Fruit fly (Drosophila melanogaster) whole organism, embryonic: Measurements from ENCODE around the gene beag.
A peak's percentile ranks its signal among the peaks of the same experiment; 100 is the strongest.

Experiments used
- B-H2 ChIP-seq: fragments of 200-800 bp; sonication (Bioruptor generic); optimal IDR thresholded peaks from 2 replicates; lab custom pipeline; 2018; ENCODE audit warnings: missing biosample characterization, mild to moderate bottlenecking, missing genetic modification characterization
- CG11723 ChIP-seq: fragments of 200-800 bp; sonication (Bioruptor generic); optimal IDR thresholded peaks from 2 replicates; lab custom pipeline; 2017; ENCODE audit warnings: missing biosample characterization, mild to moderate bottlenecking, missing genetic modification characterization
- CG12219 ChIP-seq: fragments of 200-800 bp; sonication (Bioruptor generic); optimal IDR thresholded peaks from 3 replicates; lab custom pipeline; 2018; ENCODE audit warnings: missing biosample characterization, mild to moderate bottlenecking, missing genetic modification characterization
- CG1233 ChIP-seq: fragments of 200-800 bp; sonication (Bioruptor generic); optimal IDR thresholded peaks from 4 replicates; lab custom pipeline; 2018; ENCODE audit warnings: missing biosample characterization, mild to moderate bottlenecking, missing genetic modification characterization
- CG14014 ChIP-seq: fragments of 200-800 bp; sonication (Bioruptor generic); IDR thresholded peaks from 2 replicates; pipeline ENCODE4 v1.3.6; 2022; ENCODE audit warnings: missing biosample characterization, missing genetic modification characterization
- CG16813 ChIP-seq: fragments of 200-800 bp; sonication (Bioruptor generic); IDR thresholded peaks from 3 replicates; pipeline ENCODE4 v1.3.6; 2022; ENCODE audit warnings: missing biosample characterization, missing genetic modification characterization; ENCODE audit not compliant: partially characterized antibody
- CG17361 ChIP-seq: fragments of 200-800 bp; sonication (Bioruptor generic); IDR thresholded peaks from 3 replicates; pipeline ENCODE4 v1.3.6; 2022; ENCODE audit warnings: missing biosample characterization, missing genetic modification characterization
- CG17612 ChIP-seq: fragments of 200-800 bp; sonication (Bioruptor generic); IDR thresholded peaks from 2 replicates; pipeline ENCODE4 v1.3.6; 2022; ENCODE audit warnings: missing biosample characterization, missing genetic modification characterization
- CG2120 ChIP-seq: fragments of 200-800 bp; sonication (Bioruptor generic); optimal IDR thresholded peaks from 3 replicates; lab custom pipeline; 2016; ENCODE audit warnings: missing biosample characterization, missing genetic modification characterization
- CG31365 ChIP-seq: fragments of 200-800 bp; sonication (Bioruptor generic); optimal IDR thresholded peaks from 2 replicates; lab custom pipeline; 2018; ENCODE audit warnings: missing biosample characterization, mild to moderate bottlenecking, missing genetic modification characterization
- CG32767 ChIP-seq: fragments of 200-800 bp; sonication (Bioruptor generic); IDR thresholded peaks from 2 replicates; pipeline ENCODE4 v1.3.6; 2022; ENCODE audit warnings: missing biosample characterization, missing genetic modification characterization
- CG42726 ChIP-seq: fragments of 200-800 bp; sonication (Bioruptor generic); IDR thresholded peaks from 2 replicates; pipeline ENCODE4 v1.3.6; 2022; ENCODE audit warnings: missing biosample characterization, missing genetic modification characterization; ENCODE audit not compliant: partially characterized antibody
- CG4328 ChIP-seq: fragments of 200-800 bp; sonication (Bioruptor generic); optimal IDR thresholded peaks from 3 replicates; lab custom pipeline; 2017; ENCODE audit warnings: missing biosample characterization, missing genetic modification reagents, missing genetic modification characterization
- CG4424 ChIP-seq: fragments of 200-800 bp; sonication (Bioruptor generic); optimal IDR thresholded peaks from 3 replicates; lab custom pipeline; 2016; ENCODE audit warnings: missing biosample characterization, missing genetic modification characterization
- CG4617 ChIP-seq: fragments of 200-800 bp; sonication (Bioruptor generic); optimal IDR thresholded peaks from 3 replicates; lab custom pipeline; 2016; ENCODE audit warnings: missing biosample characterization, missing genetic modification characterization, borderline replicate concordance
- CG6689 ChIP-seq: fragments of 200-800 bp; sonication (Bioruptor generic); IDR thresholded peaks from 2 replicates; pipeline ENCODE4 v1.3.6; 2022; ENCODE audit warnings: missing biosample characterization, missing genetic modification characterization
- CG8290 ChIP-seq, 3 experiments: fragments of 200-800 bp; sonication (Bioruptor generic); optimal IDR thresholded peaks; 2 replicates each; lab custom pipeline; 2016 to 2019; ENCODE audit warnings: missing biosample characterization in 3 of 3, missing genetic modification characterization in 3 of 3, mild to moderate bottlenecking in 2 of 3, moderate library complexity in 1 of 3
- Chrac-16 ChIP-seq: fragments of 200-800 bp; sonication (Bioruptor generic); optimal IDR thresholded peaks from 3 replicates; lab custom pipeline; 2016; ENCODE audit warnings: missing biosample characterization, missing genetic modification characterization
- Deaf1 ChIP-seq: fragments of 200-800 bp; optimal IDR thresholded peaks from 3 replicates; lab custom pipeline; 2019; ENCODE audit warnings: missing biosample characterization, mild to moderate bottlenecking, missing genetic modification characterization, moderate library complexity
- Dip2 ChIP-seq: fragments of 200-800 bp; sonication (Bioruptor generic); IDR thresholded peaks from 2 replicates; pipeline ENCODE4 v1.3.6; 2022; ENCODE audit warnings: missing biosample characterization, missing genetic modification characterization
- Doc2 ChIP-seq: fragments of 200-800 bp; sonication (Bioruptor generic); IDR thresholded peaks from 2 replicates; pipeline ENCODE4 v1.3.6; 2022; ENCODE audit warnings: missing biosample characterization, missing genetic modification characterization
- Dref ChIP-seq: fragments of 200-800 bp; sonication (Bioruptor generic); IDR thresholded peaks from 2 replicates; pipeline ENCODE4 v1.3.6; 2022; ENCODE audit warnings: missing biosample characterization, missing genetic modification characterization
- Drgx ChIP-seq: fragments of 200-800 bp; sonication (Bioruptor generic); IDR thresholded peaks from 2 replicates; pipeline ENCODE4 v1.3.6; 2022; ENCODE audit warnings: missing biosample characterization, missing genetic modification characterization
- E2f2 ChIP-seq: fragments of 200-800 bp; sonication (Bioruptor generic); IDR thresholded peaks from 2 replicates; pipeline ENCODE4 v1.3.6; 2022; ENCODE audit warnings: missing biosample characterization, missing genetic modification characterization
- Hand ChIP-seq: fragments of 200-800 bp; sonication (Bioruptor generic); optimal IDR thresholded peaks from 2 replicates; lab custom pipeline; 2017; ENCODE audit warnings: mild to moderate bottlenecking, missing biosample characterization, missing genetic modification reagents, missing genetic modification characterization
- Hr39 ChIP-seq: fragments of >200 bp; optimal IDR thresholded peaks from 2 replicates; lab custom pipeline; 2017
- Max ChIP-seq: fragments of 200-800 bp; sonication (Bioruptor generic); optimal IDR thresholded peaks from 2 replicates; lab custom pipeline; 2016; ENCODE audit warnings: missing biosample characterization, mild to moderate bottlenecking, missing genetic modification characterization
- NC2α ChIP-seq: fragments of 200-800 bp; sonication (Bioruptor generic); optimal IDR thresholded peaks from 2 replicates; lab custom pipeline; 2016; ENCODE audit warnings: missing biosample characterization, missing genetic modification characterization
- NC2β ChIP-seq: fragments of 200-800 bp; sonication (Bioruptor generic); optimal IDR thresholded peaks from 2 replicates; lab custom pipeline; 2016; ENCODE audit warnings: missing biosample characterization, missing genetic modification characterization
- Neu2 ChIP-seq: fragments of 200-800 bp; sonication (Bioruptor generic); optimal IDR thresholded peaks from 3 replicates; lab custom pipeline; 2016; ENCODE audit warnings: missing biosample characterization, missing genetic modification characterization, borderline replicate concordance
- Sry-β ChIP-seq: fragments of 200-800 bp; sonication (Bioruptor generic); optimal IDR thresholded peaks from 2 replicates; lab custom pipeline; 2018; ENCODE audit warnings: missing biosample characterization, mild to moderate bottlenecking, missing genetic modification characterization, moderate library complexity
- Xrp1 ChIP-seq: fragments of 200-800 bp; sonication (Bioruptor generic); IDR thresholded peaks from 2 replicates; pipeline ENCODE4 v1.3.6; 2022; ENCODE audit warnings: missing biosample characterization, missing genetic modification characterization
- bbx ChIP-seq: fragments of 200-800 bp; sonication (Bioruptor generic); IDR thresholded peaks from 2 replicates; pipeline ENCODE4 v1.3.6; 2022; ENCODE audit warnings: missing biosample characterization, missing genetic modification characterization; ENCODE audit not compliant: partially characterized antibody
- ci ChIP-seq: fragments of 200-800 bp; sonication (Bioruptor generic); IDR thresholded peaks from 3 replicates; pipeline ENCODE4 v1.3.6; 2022; ENCODE audit warnings: missing biosample characterization, missing genetic modification characterization
- crc ChIP-seq: fragments of 200-800 bp; sonication (Bioruptor generic); optimal IDR thresholded peaks from 2 replicates; lab custom pipeline; 2016; ENCODE audit warnings: missing biosample characterization, missing genetic modification characterization
- disco-r ChIP-seq: fragments of 200-800 bp; sonication (Bioruptor generic); optimal IDR thresholded peaks from 2 replicates; lab custom pipeline; 2016; ENCODE audit warnings: missing biosample characterization, missing genetic modification characterization
- en ChIP-seq: fragments of 200-800 bp; sonication (Bioruptor generic); optimal IDR thresholded peaks from 2 replicates; lab custom pipeline; 2016; ENCODE audit warnings: missing biosample characterization, missing genetic modification characterization
- eyg ChIP-seq: fragments of 200-800 bp; sonication (Bioruptor generic); optimal IDR thresholded peaks from 3 replicates; lab custom pipeline; 2016; ENCODE audit warnings: missing biosample characterization, missing genetic modification characterization
- fd96Cb ChIP-seq: fragments of 200-800 bp; sonication (Bioruptor generic); optimal IDR thresholded peaks from 2 replicates; lab custom pipeline; 2018; ENCODE audit warnings: missing biosample characterization, mild to moderate bottlenecking, missing genetic modification characterization, moderate library complexity
- oc ChIP-seq: fragments of 200-800 bp; sonication (Bioruptor generic); optimal IDR thresholded peaks from 2 replicates; lab custom pipeline; 2018; ENCODE audit warnings: missing biosample characterization, mild to moderate bottlenecking, missing genetic modification characterization, moderate library complexity
- pfk ChIP-seq: fragments of 200-800 bp; sonication (Bioruptor generic); optimal IDR thresholded peaks from 2 replicates; lab custom pipeline; 2018; ENCODE audit warnings: missing biosample characterization, mild to moderate bottlenecking, missing genetic modification characterization, moderate library complexity
- pnt ChIP-seq: fragments of 200-800 bp; sonication (Bioruptor generic); optimal IDR thresholded peaks from 3 replicates; lab custom pipeline; 2016; ENCODE audit warnings: missing biosample characterization, missing genetic modification characterization
- pum ChIP-seq: fragments of 200-800 bp; sonication (Bioruptor generic); optimal IDR thresholded peaks from 2 replicates; lab custom pipeline; 2016; ENCODE audit warnings: missing biosample characterization, missing genetic modification characterization
- ranshi ChIP-seq: fragments of 200-800 bp; sonication (Bioruptor generic); IDR thresholded peaks from 2 replicates; pipeline ENCODE4 v1.3.6; 2022; ENCODE audit warnings: missing biosample characterization, missing genetic modification characterization
- shn ChIP-seq: fragments of 200-800 bp; sonication (Bioruptor generic); optimal IDR thresholded peaks from 3 replicates; lab custom pipeline; 2016; ENCODE audit warnings: missing biosample characterization, missing genetic modification characterization
- trem ChIP-seq: fragments of 200-800 bp; optimal IDR thresholded peaks from 3 replicates; lab custom pipeline; 2019; ENCODE audit warnings: missing biosample characterization, mild to moderate bottlenecking, missing genetic modification characterization, moderate library complexity
- trh ChIP-seq: fragments of 200-800 bp; sonication (Bioruptor generic); optimal IDR thresholded peaks from 2 replicates; lab custom pipeline; 2016; ENCODE audit warnings: missing biosample characterization, missing genetic modification characterization
- twi ChIP-seq: fragments of 200-800 bp; optimal IDR thresholded peaks from 2 replicates; lab custom pipeline; 2019; ENCODE audit warnings: missing biosample characterization, mild to moderate bottlenecking, missing genetic modification characterization, moderate library complexity
- usp ChIP-seq: fragments of >200 bp; optimal IDR thresholded peaks from 2 replicates; lab custom pipeline; 2017; ENCODE audit warnings: missing biosample characterization, missing genetic modification characterization

Gene beag

DNA sequence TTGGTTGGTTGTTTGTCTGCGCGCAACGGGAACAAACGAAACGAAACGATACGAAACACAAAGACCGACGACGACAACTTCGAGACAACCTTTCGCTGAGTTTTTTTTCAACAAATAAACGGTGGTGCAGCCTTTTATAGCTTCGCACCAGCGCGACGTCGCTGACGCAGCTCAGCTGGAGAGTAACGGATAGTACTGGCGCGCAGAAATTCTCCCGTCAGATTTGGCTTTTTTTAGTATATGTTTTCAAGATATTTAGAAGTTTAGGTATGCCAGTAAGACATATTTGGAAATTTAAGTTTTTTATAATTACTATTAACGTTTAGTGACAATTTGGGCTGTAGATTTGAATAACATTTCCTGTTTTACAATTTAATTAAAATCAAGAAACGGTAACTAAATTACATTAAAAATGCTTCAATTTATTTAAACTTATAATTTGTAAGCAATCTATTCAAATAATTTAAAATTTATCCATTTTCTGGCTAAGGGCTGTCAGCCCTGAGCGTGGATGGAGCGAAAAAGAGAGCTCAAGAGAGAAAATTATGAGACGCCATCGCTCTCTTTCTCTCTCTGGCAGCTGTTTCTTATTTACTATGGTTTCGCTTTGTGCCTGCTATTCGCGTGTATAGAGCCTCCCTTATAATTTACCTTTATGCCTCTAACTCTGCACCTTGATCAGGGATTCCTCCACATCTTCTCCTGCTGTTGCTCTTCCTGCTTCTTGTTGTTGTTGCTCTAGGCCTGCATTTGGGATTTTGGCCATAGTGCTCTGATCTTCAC, 31.1 kb downstream of the beag start (continued):
- no peak for TF ChIP-seq Neu2 (GFP tag; lab: Kevin White, UChicago)
- 0 out of 2 replicates have a peak, but pooled peaks have one; percentile 37 for TF ChIP-seq E2f2 (GFP tag; lab: Robert Waterston, UW)
- peak; percentile 71 for TF ChIP-seq Max (GFP tag; lab: Kevin White, UChicago)
- no peak for TF ChIP-seq eyg (GFP tag; lab: Kevin White, UChicago)
- peak; percentile 51; the same call in 1 of the 2 replicates for TF ChIP-seq CG14014 (GFP tag; lab: Robert Waterston, UW)
- TF ChIP-seq B-H2 (GFP tag; lab: Kevin White, UChicago) = peak; percentile 71
- no peak for TF ChIP-seq pnt (GFP tag; lab: Kevin White, UChicago)
- peak; percentile 4 for TF ChIP-seq en (GFP tag; lab: Kevin White, UChicago)
- peak; percentile 88 for TF ChIP-seq CG1233
- peak; percentile 97 for TF ChIP-seq pfk (GFP tag; lab: Kevin White, UChicago)
- TF ChIP-seq CG8290 (GFP tag; optimal IDR thresholded peaks at IDR 0.05; lab: Kevin White, UChicago) = peak; percentile 50
- TF ChIP-seq CG8290 (tag; optimal IDR thresholded peaks at IDR 0.05; lab: Kevin White, UChicago) = peak; percentile 62 to 88
- TF ChIP-seq Chrac-16 = peak; percentile 67
- TF ChIP-seq CG6689 = peak; percentile 72
- TF ChIP-seq CG17361 (GFP tag; lab: Robert Waterston, UW) = peak; percentile 94
- peak; percentile 77 for TF ChIP-seq twi (tag; lab: Kevin White, UChicago)
- TF ChIP-seq CG31365 (tag; lab: Kevin White, UChicago) = peak; percentile 10
- no peak; the same call in 1 of the 2 replicates for TF ChIP-seq ranshi (GFP tag; lab: Robert Waterston, UW)
- TF ChIP-seq trh (GFP tag; lab: Kevin White, UChicago) = no peak
- peak; percentile 77 for TF ChIP-seq CG4424 (GFP tag; lab: Kevin White, UChicago)
- TF ChIP-seq trem = peak; percentile 78
- no peak for TF ChIP-seq CG17612
- TF ChIP-seq Sry-β (GFP tag; lab: Kevin White, UChicago) = peak; percentile 100
- peak; percentile 75; the same call in 1 of the 2 replicates for TF ChIP-seq CG42726
- TF ChIP-seq Hr39 (lab: Kevin White, UChicago) = no peak
- no peak for TF ChIP-seq crc
- TF ChIP-seq CG11723 (GFP tag; lab: Kevin White, UChicago) = peak; percentile 81
- peak; percentile 75 for TF ChIP-seq bbx
- peak; percentile 15 for TF ChIP-seq disco-r (GFP tag; lab: Kevin White, UChicago)
- TF ChIP-seq Drgx = peak; percentile 76
- TF ChIP-seq Xrp1 = peak; percentile 76
- peak; percentile 65 for TF ChIP-seq CG12219 (GFP tag; lab: Kevin White, UChicago)
- no peak for TF ChIP-seq shn (GFP tag; lab: Kevin White, UChicago)
- TF ChIP-seq NC2β = peak; percentile 49
- TF ChIP-seq Doc2 (GFP tag; lab: Robert Waterston, UW) = no peak
- TF ChIP-seq Deaf1 (tag; lab: Kevin White, UChicago) = peak; percentile 82
- no peak for TF ChIP-seq pum
- TF ChIP-seq CG4617 (GFP tag; lab: Kevin White, UChicago) = no peak
- peak; percentile 70; the same call in 1 of the 2 replicates for TF ChIP-seq CG32767 (GFP tag; lab: Robert Waterston, UW)
- TF ChIP-seq NC2α (GFP tag; lab: Kevin White, UChicago) = peak; percentile 56
- no peak for TF ChIP-seq Dip2 (GFP tag; lab: Robert Waterston, UW)
- TF ChIP-seq usp = no peak
- peak; percentile 54; the same call in 1 of the 3 replicates for TF ChIP-seq ci
- peak; percentile 81 for TF ChIP-seq CG4328 (GFP tag; lab: Kevin White, UChicago)
- TF ChIP-seq CG2120 (GFP tag; lab: Kevin White, UChicago) = peak; percentile 77
- TF ChIP-seq oc (tag; lab: Kevin White, UChicago) = peak; percentile 58
- TF ChIP-seq Dref (GFP tag; lab: Robert Waterston, UW) = no peak
- peak; percentile 66 for TF ChIP-seq fd96Cb (tag; lab: Kevin White, UChicago)
- peak; percentile 83 for TF ChIP-seq Hand
- TF ChIP-seq CG16813 (GFP tag; lab: Robert Waterston, UW) = no peak
